Worm (Caenorhabditis elegans) whole organism, L1 larva: ENCODE results near the gene bnc-1.

Source experiments
- C16A3.4 ChIP-seq: fragments of 150-350 bp; optimal IDR thresholded peaks from 2 replicates; lab custom pipeline; 2014; ENCODE audit warnings: missing biosample characterization, missing genetic modification characterization
- ceh-63 ChIP-seq: fragments of 200-800 bp; sonication (Bioruptor generic); optimal IDR thresholded peaks from 2 replicates; lab custom pipeline; 2018; ENCODE audit warnings: mild to moderate bottlenecking, missing genetic modification characterization, missing compliant biosample characterization
- ceh-82 ChIP-seq, 3 experiments: fragments of 150-350 bp in 1 of 3; sonication (generic microtip) in 2 of 3; optimal IDR thresholded peaks; 2 replicates each; lab custom pipeline; 2014 to 2017; ENCODE audit warnings: missing biosample characterization in 3 of 3, missing genetic modification characterization in 3 of 3
- ceh-90 ChIP-seq: sonication (generic microtip); optimal IDR thresholded peaks from 2 replicates; lab custom pipeline; 2016; ENCODE audit warnings: missing genetic modification characterization, missing compliant biosample characterization
- dsc-1 ChIP-seq: sonication (generic microtip); optimal IDR thresholded peaks from 2 replicates; lab custom pipeline; 2016; ENCODE audit warnings: mild to moderate bottlenecking, missing genetic modification characterization, missing compliant biosample characterization
- efl-1 ChIP-seq, 4 experiments: fragments of 150-350 bp; optimal IDR thresholded peaks in 3 of 4; peaks in 1 of 4; 1 replicate in 1 of 4; 2 replicates in 3 of 4; lab custom pipeline; 2014; ENCODE audit warnings: missing biosample characterization in 2 of 4, missing genetic modification characterization in 2 of 4, missing genetic modification reagents in 2 of 4
- egl-27 ChIP-seq, 2 experiments: fragments of 150-350 bp in 1 of 2; sonication (generic microtip); optimal IDR thresholded peaks; 3 replicates each; lab custom pipeline; 2017 to 2018; ENCODE audit warnings: missing biosample characterization in 2 of 2, missing genetic modification characterization in 2 of 2, missing genetic modification reagents in 2 of 2
- fkh-8 ChIP-seq: sonication (generic microtip); optimal IDR thresholded peaks from 2 replicates; lab custom pipeline; 2016; ENCODE audit warnings: mild to moderate bottlenecking, missing genetic modification characterization, missing compliant biosample characterization
- grh-1 ChIP-seq: fragments of 200-800 bp; sonication (Bioruptor generic); IDR thresholded peaks from 2 replicates; pipeline ENCODE4 v1.3.6; 2022; ENCODE audit warnings: missing genetic modification reagents, missing genetic modification characterization, missing compliant biosample characterization
- irx-1 ChIP-seq: sonication (generic microtip); optimal IDR thresholded peaks from 2 replicates; lab custom pipeline; 2016; ENCODE audit warnings: missing genetic modification characterization, missing compliant biosample characterization
- lin-14 ChIP-seq: fragments of 200-800 bp; sonication (Bioruptor generic); optimal IDR thresholded peaks from 2 replicates; lab custom pipeline; 2018; ENCODE audit warnings: mild to moderate bottlenecking, missing genetic modification characterization, moderate library complexity, missing compliant biosample characterization
- lin-15B ChIP-seq: fragments of 150-350 bp; sonication (generic microtip); optimal IDR thresholded peaks from 3 replicates; lab custom pipeline; 2014; ENCODE audit warnings: missing biosample characterization, missing genetic modification characterization
- lin-35 ChIP-seq, 2 experiments: fragments of 150-350 bp; optimal IDR thresholded peaks; 2 replicates each; lab custom pipeline; 2014; ENCODE audit warnings: missing biosample characterization in 2 of 2, missing genetic modification characterization in 2 of 2, missing genetic modification reagents in 2 of 2
- lir-3 ChIP-seq: sonication (generic microtip); optimal IDR thresholded peaks from 2 replicates; lab custom pipeline; 2016; ENCODE audit warnings: mild to moderate bottlenecking, missing genetic modification characterization, moderate library complexity, missing compliant biosample characterization; ENCODE audit not compliant: poor library complexity
- mab-9 ChIP-seq: fragments of 200-800 bp; sonication (Bioruptor generic); IDR thresholded peaks from 2 replicates; pipeline ENCODE4 v1.3.6; 2022; ENCODE audit warnings: missing genetic modification reagents, missing genetic modification characterization, missing compliant biosample characterization
- mep-1 ChIP-seq: fragments of 150-350 bp; optimal IDR thresholded peaks from 2 replicates; lab custom pipeline; 2014; ENCODE audit warnings: missing biosample characterization, missing genetic modification characterization
- nhr-71 ChIP-seq: sonication (generic microtip); optimal IDR thresholded peaks from 2 replicates; lab custom pipeline; 2016; ENCODE audit warnings: mild to moderate bottlenecking, missing genetic modification characterization, moderate library complexity, missing compliant biosample characterization
- nhr-84 ChIP-seq: sonication (generic microtip); optimal IDR thresholded peaks from 2 replicates; lab custom pipeline; 2017; ENCODE audit warnings: missing biosample characterization, missing genetic modification characterization
- nhr-85 ChIP-seq: sonication (generic microtip); peaks from one replicate; lab custom pipeline; 2016; ENCODE audit warnings: missing genetic modification characterization, inconsistent platforms, missing compliant biosample characterization
- nhr-90 ChIP-seq: sonication (generic microtip); optimal IDR thresholded peaks from 2 replicates; lab custom pipeline; 2016; ENCODE audit warnings: mild to moderate bottlenecking, missing genetic modification characterization, missing compliant biosample characterization; ENCODE audit not compliant: poor library complexity
- pax-3 ChIP-seq: fragments of 200-800 bp; sonication (Bioruptor generic); optimal IDR thresholded peaks from 2 replicates; lab custom pipeline; 2018; ENCODE audit warnings: mild to moderate bottlenecking, missing genetic modification characterization, moderate library complexity, missing compliant biosample characterization
- pqm-1 ChIP-seq: sonication (generic microtip); optimal IDR thresholded peaks from 3 replicates; lab custom pipeline; 2017; ENCODE audit warnings: missing biosample characterization, missing genetic modification characterization
- rnt-1 ChIP-seq: sonication (generic microtip); optimal IDR thresholded peaks from 2 replicates; lab custom pipeline; 2016; ENCODE audit warnings: mild to moderate bottlenecking, missing genetic modification characterization, moderate library complexity, missing compliant biosample characterization
- skn-1 ChIP-seq: fragments of 150-350 bp; optimal IDR thresholded peaks from 2 replicates; lab custom pipeline; 2014; ENCODE audit warnings: missing biosample characterization, missing genetic modification characterization
- swsn-7 ChIP-seq: sonication (generic microtip); optimal IDR thresholded peaks from 2 replicates; lab custom pipeline; 2016; ENCODE audit warnings: missing genetic modification characterization, missing compliant biosample characterization
- unc-130 ChIP-seq: fragments of 150-350 bp; optimal IDR thresholded peaks from 2 replicates; lab custom pipeline; 2017; ENCODE audit warnings: missing biosample characterization, missing genetic modification characterization, inconsistent platforms
- xbp-1 ChIP-seq: sonication (generic microtip); optimal IDR thresholded peaks from 2 replicates; lab custom pipeline; 2016; ENCODE audit warnings: missing genetic modification characterization, missing compliant biosample characterization
- zag-1 ChIP-seq: fragments of 150-350 bp; optimal IDR thresholded peaks from 2 replicates; lab custom pipeline; 2014; ENCODE audit warnings: missing biosample characterization, missing genetic modification characterization
- zip-4 ChIP-seq: fragments of 200-800 bp; sonication (Bioruptor generic); optimal IDR thresholded peaks from 2 replicates; lab custom pipeline; 2018; ENCODE audit warnings: mild to moderate bottlenecking, missing genetic modification characterization, moderate library complexity, missing compliant biosample characterization
- ztf-4 ChIP-seq: fragments of 150-350 bp; optimal IDR thresholded peaks from 2 replicates; lab custom pipeline; 2014; ENCODE audit warnings: missing biosample characterization, missing genetic modification characterization

The bnc-1 gene

DNA sequence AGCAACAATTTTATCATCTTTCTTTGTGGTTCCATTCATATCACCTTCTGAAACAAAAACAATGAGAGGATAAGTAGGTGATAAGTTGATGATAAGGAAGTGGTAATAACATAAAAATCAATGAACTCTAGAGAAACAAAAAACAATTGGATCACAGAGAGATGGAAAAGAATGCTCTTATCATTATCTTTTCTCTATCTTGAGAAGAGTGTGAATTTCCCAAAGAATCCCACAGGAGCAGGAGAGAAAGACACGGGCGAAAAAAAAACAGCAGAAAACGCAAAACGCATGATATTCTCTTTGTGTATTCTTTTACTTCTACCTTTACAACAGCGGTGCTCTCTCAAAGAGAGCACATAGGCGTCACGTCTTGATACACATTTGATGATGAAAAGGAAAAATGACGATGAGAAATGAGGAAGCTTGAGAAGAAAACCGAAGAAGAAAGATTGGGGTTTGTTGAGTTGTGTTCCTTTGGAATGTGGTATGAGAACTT is 7.5 kb downstream of the bnc-1 start, which contains the start of gene twk-24:
Gene twk-24 (minus strand): TSS at position 51 of the 496 bp plus-strand sequence.
- TF ChIP-seq nhr-84 (tag; lab: Kevin White, UChicago) (no peak), C16A3.4 (no peak), xbp-1 (no peak), efl-1 (optimal IDR thresholded peaks at IDR 0.05; lab: Kevin White, UChicago) (peak in 1 of 2 experiments; percentile 0), efl-1 (GFP tag; optimal IDR thresholded peaks at IDR 0.05 in 1 of 2; lab: Kevin White, UChicago) (no peak), nhr-71 (tag; lab: Kevin White, UChicago) (peak; percentile 43), rnt-1 (peak; percentile 51), unc-130 (peak; percentile 14), mep-1 (tag; lab: Kevin White, UChicago) (peak; percentile 8), lin-14 (GFP tag; lab: Kevin White, UChicago) (peak; percentile 72)
- TF ChIP-seq, all 84 proteins: peak for 6

DNA sequence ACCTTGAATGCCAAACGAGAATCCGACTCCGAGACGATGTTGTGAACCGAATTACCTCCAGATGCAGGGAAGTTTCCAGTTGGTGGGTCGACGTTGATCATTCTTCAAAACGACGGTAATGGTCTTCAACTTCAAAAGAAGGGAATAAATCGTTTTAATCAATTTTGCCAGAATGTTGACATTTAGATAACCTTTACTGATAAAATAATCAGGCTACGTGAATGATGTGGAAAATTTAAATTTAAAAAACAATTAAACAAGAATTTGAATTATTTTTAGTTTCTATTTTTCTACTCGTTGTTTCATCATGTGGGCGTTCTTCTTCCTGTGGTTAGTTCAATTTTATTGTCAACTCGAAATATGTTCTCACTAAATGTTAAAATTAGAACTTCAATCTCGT is 13.1 kb downstream of the bnc-1 start, which contains the start of gene ssp-35:
Gene ssp-35 (minus strand): TSS at position 101 of the 400 bp plus-strand sequence.
- TF ChIP-seq grh-1 (GFP tag; lab: Robert Waterston, UW) (no peak), mab-9 (no peak), efl-1 (optimal IDR thresholded peaks at IDR 0.05; lab: Kevin White, UChicago) (no peak), efl-1 (GFP tag; optimal IDR thresholded peaks at IDR 0.05 in 1 of 2; lab: Kevin White, UChicago) (peak in 1 of 2 experiments; percentile 48)

DNA sequence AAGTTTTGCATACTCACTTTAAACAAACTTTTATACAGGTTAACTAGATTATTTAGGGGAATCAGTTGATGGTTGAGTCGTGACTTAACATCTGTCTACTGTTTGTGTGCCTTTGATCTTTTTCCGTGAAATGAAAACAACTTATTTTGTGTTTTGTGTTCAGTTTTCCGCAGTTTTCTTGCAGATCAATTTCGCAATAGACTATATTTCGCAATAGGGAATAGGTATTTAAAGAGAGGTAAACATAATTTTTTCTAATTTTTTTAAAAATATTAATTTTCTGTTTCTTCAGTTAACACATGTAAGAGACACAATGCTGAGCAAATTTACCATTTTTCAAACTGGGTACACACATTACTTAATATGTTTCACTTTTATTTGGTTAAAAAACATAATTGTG is 15.5 kb downstream of the bnc-1 start, which contains the start of gene tbb-6:
Gene tbb-6 (plus strand): TSS at position 155 of the 400 bp plus-strand sequence.
- TF ChIP-seq efl-1 (optimal IDR thresholded peaks at IDR 0.05; lab: Kevin White, UChicago) (no peak), efl-1 (GFP tag; optimal IDR thresholded peaks at IDR 0.05 in 1 of 2; lab: Kevin White, UChicago) (peak in 1 of 2 experiments; percentile 4), skn-1 (tag; lab: Kevin White, UChicago) (peak; percentile 48), fkh-8 (tag; lab: Kevin White, UChicago) (no peak), nhr-71 (tag; lab: Kevin White, UChicago) (peak; percentile 46), ceh-82 (tag; optimal IDR thresholded peaks at IDR 0.05; lab: Kevin White, UChicago) (no peak), lin-35 (GFP tag; optimal IDR thresholded peaks at IDR 0.05; lab: Kevin White, UChicago) (no peak), zip-4 (GFP tag; lab: Kevin White, UChicago) (peak; percentile 75)

DNA sequence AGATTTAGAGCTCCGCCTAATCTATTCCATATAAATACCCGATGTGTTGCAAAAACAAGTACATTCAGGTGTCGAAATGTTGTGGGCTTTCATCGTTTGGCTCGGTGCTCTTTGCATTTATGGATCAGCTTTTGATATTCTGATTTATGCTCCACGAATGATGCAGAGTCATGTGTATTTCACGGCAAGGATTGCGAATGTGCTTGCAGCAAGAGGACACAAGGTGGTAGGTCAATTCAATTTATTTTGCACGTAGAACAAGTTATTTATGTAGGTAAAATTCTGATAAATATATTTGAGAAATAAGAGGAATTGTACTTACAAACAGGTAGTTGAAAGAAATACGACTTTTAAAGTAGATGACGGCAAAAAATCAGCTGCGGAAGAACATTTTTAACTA is 17.9 kb downstream of the bnc-1 start, which contains the start of gene ugt-56:
Gene ugt-56 (plus strand): TSS at position 61 of the 400 bp plus-strand sequence.
- peak; percentile 13 for TF ChIP-seq fkh-8 (tag; lab: Kevin White, UChicago)
- peak; percentile 28 for TF ChIP-seq pax-3 (tag; lab: Kevin White, UChicago)
- TF ChIP-seq ztf-4: no peak
- no peak for TF ChIP-seq xbp-1
- TF ChIP-seq lir-3 (tag; lab: Kevin White, UChicago): no peak
- peak; percentile 40 for TF ChIP-seq dsc-1 (tag; lab: Kevin White, UChicago)

DNA sequence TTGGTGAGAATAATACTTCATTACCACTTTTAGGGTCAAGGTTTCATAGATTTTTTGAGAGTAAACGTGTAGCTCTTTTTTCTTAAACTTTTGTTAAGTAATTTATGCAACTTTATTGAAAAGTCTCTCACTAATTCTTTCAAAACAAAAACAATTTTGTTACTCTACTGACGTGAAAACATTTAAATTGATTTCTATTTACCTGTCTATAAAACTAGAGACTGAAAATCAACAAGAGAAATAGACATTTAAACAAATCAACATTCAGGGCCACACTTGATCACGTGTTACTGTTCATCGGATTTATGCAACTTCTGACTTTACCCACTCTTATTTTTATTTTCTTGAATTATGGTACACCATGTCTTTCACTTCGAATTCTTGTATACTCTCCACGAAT is 20.4 kb downstream of the bnc-1 start, which contains the start of gene ugt-55:
Gene ugt-55 (plus strand): TSS at position 301 of the 400 bp plus-strand sequence.
- TF ChIP-seq egl-27 (tag; optimal IDR thresholded peaks at IDR 0.05; lab: Kevin White, UChicago) (no peak), nhr-85 (tag; lab: Kevin White, UChicago) (peak; percentile 45), nhr-90 (no peak)

DNA sequence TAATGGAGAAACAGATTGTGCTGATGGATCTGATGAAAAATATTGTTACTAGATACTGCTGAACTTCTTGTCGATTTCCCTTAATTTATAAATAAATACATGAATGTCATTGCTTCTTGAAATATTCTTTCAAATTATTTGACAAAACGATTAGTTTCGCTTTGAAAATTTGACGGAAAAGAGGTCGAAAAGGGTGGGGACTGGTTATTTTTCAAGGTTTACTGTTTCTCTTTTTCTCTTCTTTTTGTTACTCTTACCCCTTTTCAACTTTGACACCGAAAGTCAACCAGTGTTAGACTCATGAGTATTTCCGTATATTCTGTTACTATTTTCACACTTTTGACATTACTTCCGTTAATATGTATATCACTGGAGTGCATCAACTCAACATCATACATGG is 21.5 kb downstream of the bnc-1 start, which contains the start of gene T04H1.12:
Gene T04H1.12 (plus strand): TSS at position 301 of the 400 bp plus-strand sequence.
- TF ChIP-seq ceh-63: no peak
- TF ChIP-seq swsn-7 (tag; lab: Kevin White, UChicago): no peak
- no peak for TF ChIP-seq ceh-90
- no peak for TF ChIP-seq zag-1 (tag; lab: Kevin White, UChicago)
- TF ChIP-seq nhr-90: no peak
- TF ChIP-seq lin-15B (tag; lab: Kevin White, UChicago): no peak
- TF ChIP-seq pqm-1 (tag; lab: Kevin White, UChicago): no peak
- no peak for TF ChIP-seq irx-1 (tag; lab: Kevin White, UChicago)
- no peak for TF ChIP-seq C16A3.4
